Worm (Caenorhabditis elegans) whole organism, late embryonic: ENCODE data around the gene T18D3.9.

ENCODE experiments used
- ama-1 ChIP-seq: fragments of 150-350 bp; optimal IDR thresholded peaks from 2 replicates; lab custom pipeline; 2014
- ceh-14 ChIP-seq: sonication (generic microtip); optimal IDR thresholded peaks from 2 replicates; lab custom pipeline; 2016; ENCODE audit warnings: missing genotype, missing genetic modification characterization, missing compliant biosample characterization
- ceh-34 ChIP-seq: sonication (generic microtip); optimal IDR thresholded peaks from 2 replicates; lab custom pipeline; 2016; ENCODE audit warnings: mild to moderate bottlenecking, missing genetic modification characterization, missing compliant biosample characterization
- ceh-45 ChIP-seq: fragments of 200-800 bp; sonication (Bioruptor generic); IDR thresholded peaks from 2 replicates; pipeline ENCODE4 v1.3.6; 2022; ENCODE audit warnings: missing genetic modification reagents, missing genetic modification characterization, missing compliant biosample characterization
- dmd-4 ChIP-seq: sonication (generic microtip); optimal IDR thresholded peaks from 2 replicates; lab custom pipeline; 2016; ENCODE audit warnings: borderline replicate concordance, missing genetic modification characterization, missing compliant biosample characterization
- elt-2 ChIP-seq: sonication (generic microtip); optimal IDR thresholded peaks from 2 replicates; lab custom pipeline; 2016; ENCODE audit warnings: missing genetic modification reagents, missing genetic modification characterization, missing compliant biosample characterization
- fkh-10 ChIP-seq: fragments of 150-350 bp; optimal IDR thresholded peaks from 2 replicates; lab custom pipeline; 2014; ENCODE audit warnings: missing biosample characterization, missing genetic modification reagents, missing genetic modification characterization
- lin-11 ChIP-seq: fragments of 200-800 bp; sonication (Bioruptor generic); optimal IDR thresholded peaks from 2 replicates; lab custom pipeline; 2018; ENCODE audit warnings: mild to moderate bottlenecking, missing genetic modification characterization, missing compliant biosample characterization
- nhr-11 ChIP-seq: fragments of 150-350 bp; optimal IDR thresholded peaks from 2 replicates; lab custom pipeline; 2014; ENCODE audit warnings: missing biosample characterization, missing genetic modification characterization
- npax-4 ChIP-seq: sonication (generic microtip); optimal IDR thresholded peaks from 2 replicates; lab custom pipeline; 2016; ENCODE audit warnings: missing genetic modification characterization, missing compliant biosample characterization
- tbx-2 ChIP-seq: sonication (generic microtip); optimal IDR thresholded peaks from 2 replicates; lab custom pipeline; 2016; ENCODE audit warnings: missing genetic modification characterization, missing compliant biosample characterization
- unc-42 ChIP-seq: sonication (generic microtip); optimal IDR thresholded peaks from 2 replicates; lab custom pipeline; 2016; ENCODE audit warnings: missing genotype, missing genetic modification characterization, missing compliant biosample characterization

DNA sequence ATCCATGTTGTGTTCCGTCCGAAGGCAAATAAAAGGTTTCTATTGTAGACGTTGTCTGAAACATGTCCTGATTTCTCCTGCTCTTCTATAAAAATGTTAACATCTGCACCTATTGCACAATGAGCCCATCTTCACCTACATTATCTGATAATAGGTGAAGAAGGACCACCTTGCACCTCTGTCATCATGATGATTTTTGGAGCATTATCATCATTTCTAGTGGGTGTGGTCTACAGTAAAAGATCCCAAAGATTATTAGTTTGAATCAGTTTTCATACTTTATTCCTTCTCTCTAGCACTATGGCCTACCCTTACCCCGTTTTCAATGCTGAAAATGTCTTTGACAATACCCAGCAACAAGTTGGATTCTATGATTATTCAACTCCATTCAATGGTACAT lies 23.9 kb downstream of the T18D3.9 start, which contains the start of gene med-1:
- TF ChIP-seq ama-1 (lab: Kevin White, UChicago): no peak
- no peak for TF ChIP-seq elt-2
- no peak for TF ChIP-seq ceh-45
- TF ChIP-seq tbx-2 (tag; lab: Kevin White, UChicago): no peak
- TF ChIP-seq dmd-4 (tag; lab: Kevin White, UChicago): no peak
- TF ChIP-seq nhr-11 (tag; lab: Kevin White, UChicago): no peak
- no peak for TF ChIP-seq ceh-34 (tag; lab: Kevin White, UChicago)
- TF ChIP-seq fkh-10: no peak
- TF ChIP-seq npax-4 (tag; lab: Kevin White, UChicago): no peak
- TF ChIP-seq lin-11 (tag; lab: Kevin White, UChicago): no peak
- no peak for TF ChIP-seq ceh-14
- no peak for TF ChIP-seq unc-42 (tag; lab: Kevin White, UChicago)
